Worm (Caenorhabditis elegans) whole organism, L1 larva: Measurements from ENCODE around the gene C44C11.6.

Source experiments
- aha-1 ChIP-seq: fragments of 150-350 bp; optimal IDR thresholded peaks from 2 replicates; lab custom pipeline; 2014; ENCODE audit warnings: missing biosample characterization, missing genetic modification characterization
- blmp-1 ChIP-seq: fragments of 150-350 bp; optimal IDR thresholded peaks from 2 replicates; lab custom pipeline; 2014; ENCODE audit warnings: missing biosample characterization, missing genetic modification characterization
- elt-2 ChIP-seq: sonication (generic microtip); optimal IDR thresholded peaks from 2 replicates; lab custom pipeline; 2016; ENCODE audit warnings: missing genetic modification characterization, mild to moderate bottlenecking, inconsistent platforms, missing compliant biosample characterization, missing genetic modification reagents
- elt-3 ChIP-seq, 6 experiments: fragments of 150-350 bp in 1 of 6; sonication (generic microtip); optimal IDR thresholded peaks; 2 replicates each; lab custom pipeline; 2017 to 2018; ENCODE audit warnings: missing biosample characterization in 6 of 6, missing genetic modification characterization in 6 of 6, inconsistent platforms in 1 of 6
- lin-13 ChIP-seq: fragments of 150-350 bp; optimal IDR thresholded peaks from 2 replicates; lab custom pipeline; 2014; ENCODE audit warnings: missing biosample characterization, missing genetic modification reagents, missing genetic modification characterization
- nhr-19 ChIP-seq: fragments of 200-800 bp; sonication (Bioruptor generic); conservative IDR thresholded peaks from 2 replicates; pipeline ENCODE4 v1.3.6; 2022; ENCODE audit warnings: missing genetic modification characterization, missing compliant biosample characterization
- skn-1 ChIP-seq: fragments of 150-350 bp; optimal IDR thresholded peaks from 2 replicates; lab custom pipeline; 2014; ENCODE audit warnings: missing biosample characterization, missing genetic modification characterization
- unc-130 ChIP-seq: fragments of 150-350 bp; optimal IDR thresholded peaks from 2 replicates; lab custom pipeline; 2017; ENCODE audit warnings: missing biosample characterization, missing genetic modification characterization, inconsistent platforms
- unc-62 ChIP-seq: fragments of 150-350 bp; optimal IDR thresholded peaks from 2 replicates; lab custom pipeline; 2014; ENCODE audit warnings: missing biosample characterization, missing genetic modification reagents, missing genetic modification characterization
- zag-1 ChIP-seq: fragments of 150-350 bp; optimal IDR thresholded peaks from 2 replicates; lab custom pipeline; 2014; ENCODE audit warnings: missing biosample characterization, missing genetic modification characterization
- ztf-11 ChIP-seq, 2 experiments: sonication (generic microtip); optimal IDR thresholded peaks; 2 replicates each; lab custom pipeline; 2016 to 2017; ENCODE audit warnings: missing genetic modification characterization in 2 of 2, missing biosample characterization in 1 of 2, missing compliant biosample characterization in 1 of 2

ce11 chrII:12335430-12335829 is 9.2 kb upstream of the C44C11.6 start, which contains the start of gene sre-52:
- TF ChIP-seq lin-13 (GFP tag; lab: Kevin White, UChicago) (no peak), unc-130 (tag; lab: Kevin White, UChicago) (no peak), elt-2 (tag; lab: Kevin White, UChicago) (no peak), blmp-1 (tag; lab: Kevin White, UChicago) (no peak), skn-1 (tag; lab: Kevin White, UChicago) (no peak), zag-1 (tag; lab: Kevin White, UChicago) (no peak), nhr-19 (GFP tag; lab: Robert Waterston, UW) (no peak), unc-62 (GFP tag; lab: Kevin White, UChicago) (no peak), ztf-11 (tag; optimal IDR thresholded peaks at IDR 0.05; lab: Kevin White, UChicago) (no peak), elt-3 (tag; optimal IDR thresholded peaks at IDR 0.05; lab: Kevin White, UChicago) (no peak), aha-1 (tag; lab: Kevin White, UChicago) (no peak)
